Fruit fly (Drosophila melanogaster) whole organism, embryonic: ENCODE data around the gene dyl.

Source experiments
- Bteb2 ChIP-seq: fragments of 200-800 bp; sonication (Bioruptor generic); optimal IDR thresholded peaks from 2 replicates; lab custom pipeline; 2016; ENCODE audit warnings: missing biosample characterization, missing genetic modification characterization
- CG11247 ChIP-seq: fragments of 200-800 bp; sonication (Bioruptor generic); IDR thresholded peaks from 2 replicates; pipeline ENCODE4 v1.3.6; 2022; ENCODE audit warnings: missing biosample characterization, missing genetic modification characterization
- CG12659 ChIP-seq: fragments of 200-800 bp; sonication (Bioruptor generic); optimal IDR thresholded peaks from 3 replicates; lab custom pipeline; 2017; ENCODE audit warnings: mild to moderate bottlenecking, missing biosample characterization, missing genetic modification reagents, missing genetic modification characterization
- CG14014 ChIP-seq: fragments of 200-800 bp; sonication (Bioruptor generic); IDR thresholded peaks from 2 replicates; pipeline ENCODE4 v1.3.6; 2022; ENCODE audit warnings: missing biosample characterization, missing genetic modification characterization
- CG1832 ChIP-seq: fragments of 200-800 bp; sonication (Bioruptor generic); optimal IDR thresholded peaks from 2 replicates; lab custom pipeline; 2017; ENCODE audit warnings: missing biosample characterization, mild to moderate bottlenecking, missing genetic modification characterization, inconsistent platforms
- CG32772 ChIP-seq: fragments of 200-800 bp; sonication (Bioruptor generic); IDR thresholded peaks from 2 replicates; pipeline ENCODE4 v1.3.6; 2022; ENCODE audit warnings: missing biosample characterization, missing genetic modification characterization
- CG3838 ChIP-seq: fragments of 200-800 bp; sonication (Bioruptor generic); optimal IDR thresholded peaks from 3 replicates; lab custom pipeline; 2016; ENCODE audit warnings: missing biosample characterization, missing genetic modification characterization
- CG3995 ChIP-seq: fragments of 200-800 bp; sonication (Bioruptor generic); optimal IDR thresholded peaks from 3 replicates; lab custom pipeline; 2016; ENCODE audit warnings: missing biosample characterization, missing genetic modification characterization
- CG4282 ChIP-seq: fragments of 200-800 bp; sonication (Bioruptor generic); optimal IDR thresholded peaks from 2 replicates; lab custom pipeline; 2016; ENCODE audit warnings: missing biosample characterization, missing genetic modification characterization
- CG4328 ChIP-seq: fragments of 200-800 bp; sonication (Bioruptor generic); optimal IDR thresholded peaks from 3 replicates; lab custom pipeline; 2017; ENCODE audit warnings: missing biosample characterization, missing genetic modification reagents, missing genetic modification characterization
- CG6175 ChIP-seq: fragments of 200-800 bp; sonication (Bioruptor generic); IDR thresholded peaks from 3 replicates; pipeline ENCODE4 v1.3.6; 2022; ENCODE audit warnings: missing biosample characterization, missing genetic modification characterization
- CG6791 ChIP-seq: fragments of 200-800 bp; sonication (Bioruptor generic); IDR thresholded peaks from 3 replicates; pipeline ENCODE4 v1.3.6; 2022; ENCODE audit warnings: missing biosample characterization, missing genetic modification characterization; ENCODE audit not compliant: partially characterized antibody
- CG7556 ChIP-seq: fragments of 200-800 bp; sonication (Bioruptor generic); optimal IDR thresholded peaks from 2 replicates; lab custom pipeline; 2017; ENCODE audit warnings: missing biosample characterization, mild to moderate bottlenecking, missing genetic modification characterization
- CG7745 ChIP-seq: fragments of 200-800 bp; sonication (Bioruptor generic); optimal IDR thresholded peaks from 2 replicates; lab custom pipeline; 2018; ENCODE audit warnings: missing biosample characterization, mild to moderate bottlenecking, missing genetic modification characterization, moderate library complexity
- CG7839 ChIP-seq: fragments of 200-800 bp; sonication (Bioruptor generic); optimal IDR thresholded peaks from 3 replicates; lab custom pipeline; 2018; ENCODE audit warnings: missing biosample characterization, mild to moderate bottlenecking, missing genetic modification characterization, moderate library complexity
- CG7928 ChIP-seq: fragments of 200-800 bp; sonication (Bioruptor generic); optimal IDR thresholded peaks from 2 replicates; lab custom pipeline; 2017; ENCODE audit warnings: missing biosample characterization, mild to moderate bottlenecking, missing genetic modification characterization
- CG8290 ChIP-seq, 3 experiments: fragments of 200-800 bp; sonication (Bioruptor generic); optimal IDR thresholded peaks; 2 replicates each; lab custom pipeline; 2016 to 2019; ENCODE audit warnings: missing biosample characterization in 3 of 3, missing genetic modification characterization in 3 of 3, mild to moderate bottlenecking in 2 of 3, moderate library complexity in 1 of 3
- Deaf1 ChIP-seq: fragments of 200-800 bp; optimal IDR thresholded peaks from 3 replicates; lab custom pipeline; 2019; ENCODE audit warnings: missing biosample characterization, mild to moderate bottlenecking, missing genetic modification characterization, moderate library complexity
- Gsc ChIP-seq: fragments of 200-800 bp; sonication (Bioruptor generic); IDR thresholded peaks from 2 replicates; pipeline ENCODE4 v1.3.6; 2022; ENCODE audit warnings: missing biosample characterization, missing genetic modification characterization
- H15 ChIP-seq: fragments of 200-800 bp; sonication (Bioruptor generic); IDR thresholded peaks from 3 replicates; pipeline ENCODE4 v1.3.6; 2022; ENCODE audit warnings: missing biosample characterization, missing genetic modification characterization
- HHEX ChIP-seq: fragments of 200-800 bp; sonication (Bioruptor generic); optimal IDR thresholded peaks from 3 replicates; lab custom pipeline; 2017; ENCODE audit warnings: missing biosample characterization, mild to moderate bottlenecking, missing genetic modification characterization, missing genetic modification reagents
- HLH54F ChIP-seq: fragments of 200-800 bp; sonication (Bioruptor generic); optimal IDR thresholded peaks from 3 replicates; lab custom pipeline; 2016; ENCODE audit warnings: missing biosample characterization, missing genetic modification characterization
- HLHmδ ChIP-seq: fragments of 200-800 bp; sonication (Bioruptor generic); optimal IDR thresholded peaks from 2 replicates; lab custom pipeline; 2018; ENCODE audit warnings: missing biosample characterization, mild to moderate bottlenecking, missing genetic modification characterization, moderate library complexity
- Hr39 ChIP-seq: fragments of >200 bp; optimal IDR thresholded peaks from 2 replicates; lab custom pipeline; 2017
- Jarid2 ChIP-seq: fragments of 200-800 bp; sonication (Bioruptor generic); optimal IDR thresholded peaks from 3 replicates; lab custom pipeline; 2017; ENCODE audit warnings: mild to moderate bottlenecking, missing biosample characterization, missing genetic modification reagents, missing genetic modification characterization
- Med ChIP-seq: fragments of 200-800 bp; sonication (Bioruptor generic); peaks from one replicate; lab custom pipeline; 2016; ENCODE audit warnings: missing biosample characterization, missing genetic modification characterization, mild to moderate bottlenecking, inconsistent platforms, moderate library complexity
- Ssrp ChIP-seq: fragments of 200-800 bp; sonication (Bioruptor generic); optimal IDR thresholded peaks from 2 replicates; lab custom pipeline; 2018; ENCODE audit warnings: missing biosample characterization, mild to moderate bottlenecking, missing genetic modification characterization, moderate library complexity
- Tbp ChIP-seq: fragments of >200 bp; optimal IDR thresholded peaks from 2 replicates; lab custom pipeline; 2018; ENCODE audit warnings: missing biosample characterization, missing genetic modification characterization
- Trl ChIP-seq, 3 experiments: fragments of >200 bp in 2 of 3; fragments of 200-800 bp in 1 of 3; sonication (Bioruptor generic) in 1 of 3; optimal IDR thresholded peaks; 2 replicates in 1 of 3; 3 replicates in 2 of 3; lab custom pipeline; 2016 to 2017; ENCODE audit warnings: missing biosample characterization in 1 of 3, missing genetic modification characterization in 1 of 3
- caup ChIP-seq: fragments of 200-800 bp; sonication (Bioruptor generic); optimal IDR thresholded peaks from 3 replicates; lab custom pipeline; 2017; ENCODE audit warnings: missing biosample characterization, mild to moderate bottlenecking, missing genetic modification characterization, moderate library complexity; ENCODE audit not compliant: severe bottlenecking
- crc ChIP-seq: fragments of 200-800 bp; sonication (Bioruptor generic); optimal IDR thresholded peaks from 2 replicates; lab custom pipeline; 2016; ENCODE audit warnings: missing biosample characterization, missing genetic modification characterization
- dmrt11E ChIP-seq: fragments of 200-800 bp; sonication (Bioruptor generic); optimal IDR thresholded peaks from 3 replicates; lab custom pipeline; 2018; ENCODE audit warnings: missing biosample characterization, mild to moderate bottlenecking, missing genetic modification characterization, moderate library complexity
- dmrt99B ChIP-seq: fragments of 200-800 bp; sonication (Bioruptor generic); optimal IDR thresholded peaks from 2 replicates; lab custom pipeline; 2018; ENCODE audit warnings: missing biosample characterization, mild to moderate bottlenecking, missing genetic modification characterization, moderate library complexity
- dysf ChIP-seq: fragments of 200-800 bp; sonication (Bioruptor generic); IDR thresholded peaks from 3 replicates; pipeline ENCODE4 v1.3.6; 2022; ENCODE audit warnings: missing biosample characterization, missing genetic modification characterization
- fd64A ChIP-seq: fragments of 200-800 bp; sonication (Bioruptor generic); optimal IDR thresholded peaks from 3 replicates; lab custom pipeline; 2018; ENCODE audit warnings: missing biosample characterization, mild to moderate bottlenecking, missing genetic modification characterization
- gsb ChIP-seq: fragments of 200-800 bp; sonication (Bioruptor generic); IDR thresholded peaks from 2 replicates; pipeline ENCODE4 v1.3.6; 2022; ENCODE audit warnings: missing biosample characterization, missing genetic modification characterization
- klu ChIP-seq: fragments of 200-800 bp; sonication (Bioruptor generic); IDR thresholded peaks from 2 replicates; pipeline ENCODE4 v1.3.6; 2022; ENCODE audit warnings: missing biosample characterization, missing genetic modification characterization
- lab ChIP-seq: fragments of 200-800 bp; sonication (Bioruptor generic); optimal IDR thresholded peaks from 3 replicates; lab custom pipeline; 2017; ENCODE audit warnings: missing biosample characterization, missing genetic modification characterization, mild to moderate bottlenecking, moderate library complexity, missing genetic modification reagents
- mam ChIP-seq: fragments of 200-800 bp; sonication (Bioruptor generic); optimal IDR thresholded peaks from 3 replicates; lab custom pipeline; 2016; ENCODE audit warnings: missing biosample characterization, missing genetic modification characterization
- pb ChIP-seq: fragments of 200-800 bp; sonication (Bioruptor generic); optimal IDR thresholded peaks from 3 replicates; lab custom pipeline; 2016; ENCODE audit warnings: missing biosample characterization, missing genetic modification characterization
- prd ChIP-seq, 3 experiments: fragments of >200 bp in 2 of 3; fragments of 200-800 bp in 1 of 3; sonication (Bioruptor generic) in 1 of 3; optimal IDR thresholded peaks in 2 of 3; IDR thresholded peaks in 1 of 3; 2 replicates in 2 of 3; 3 replicates in 1 of 3; pipeline versions ENCODE4 v1.3.6 to Lab custom; 2017 to 2022; ENCODE audit warnings: missing biosample characterization in 1 of 3, missing genetic modification characterization in 1 of 3
- pum ChIP-seq: fragments of 200-800 bp; sonication (Bioruptor generic); optimal IDR thresholded peaks from 2 replicates; lab custom pipeline; 2016; ENCODE audit warnings: missing biosample characterization, missing genetic modification characterization
- run ChIP-seq: fragments of 200-800 bp; sonication (Bioruptor generic); optimal IDR thresholded peaks from 3 replicates; lab custom pipeline; 2018; ENCODE audit warnings: missing biosample characterization, mild to moderate bottlenecking, missing genetic modification characterization
- so ChIP-seq: fragments of 200-800 bp; sonication (Bioruptor generic); IDR thresholded peaks from 3 replicates; pipeline ENCODE4 v1.3.6; 2022; ENCODE audit warnings: missing biosample characterization, missing genetic modification characterization
- stc ChIP-seq: fragments of 200-800 bp; sonication (Bioruptor generic); IDR thresholded peaks from 2 replicates; pipeline ENCODE4 v1.3.6; 2022; ENCODE audit warnings: missing biosample characterization, missing genetic modification characterization
- tin ChIP-seq: fragments of 200-800 bp; sonication (Bioruptor generic); optimal IDR thresholded peaks from 3 replicates; lab custom pipeline; 2016; ENCODE audit warnings: missing biosample characterization, missing genetic modification characterization
- tup ChIP-seq: fragments of 200-800 bp; sonication (Bioruptor generic); optimal IDR thresholded peaks from 2 replicates; lab custom pipeline; 2016; ENCODE audit warnings: missing biosample characterization, mild to moderate bottlenecking, missing genetic modification characterization, moderate library complexity
- zf30C ChIP-seq: fragments of 200-800 bp; sonication (Bioruptor generic); optimal IDR thresholded peaks from 3 replicates; lab custom pipeline; 2018; ENCODE audit warnings: missing biosample characterization, mild to moderate bottlenecking, missing genetic modification characterization
- zfh1 ChIP-seq: fragments of 200-800 bp; sonication (Bioruptor generic); IDR thresholded peaks from 3 replicates; pipeline ENCODE4 v1.3.6; 2022; ENCODE audit warnings: missing biosample characterization, missing genetic modification characterization

Gene dyl

dm6 chr3L:4254301-4254834, 53.1 kb downstream of the dyl start, which contains the start of the genes ago and CG1265 (continued):
- TF ChIP-seq CG11247 (no peak), pum (no peak), Gsc (GFP tag; lab: Robert Waterston, UW) (no peak), CG3995 (GFP tag; lab: Kevin White, UChicago) (peak; percentile 92), Jarid2 (GFP tag; lab: Kevin White, UChicago) (no peak), CG6791 (GFP tag; lab: Robert Waterston, UW) (peak; percentile 60), crc (no peak), Med (GFP tag; lab: Kevin White, UChicago) (peak; percentile 74), run (tag; lab: Kevin White, UChicago) (no peak), tup (GFP tag; lab: Kevin White, UChicago) (no peak), Tbp (GFP tag; lab: Kevin White, UChicago) (no peak), Trl (optimal IDR thresholded peaks at IDR 0.05; lab: Kevin White, UChicago) (no peak), Trl (GFP tag; optimal IDR thresholded peaks at IDR 0.05; lab: Kevin White, UChicago) (no peak), CG7556 (GFP tag; lab: Kevin White, UChicago) (peak; percentile 23), HLH54F (peak; percentile 26), zfh1 (GFP tag; lab: Robert Waterston, UW) (no peak), CG8290 (GFP tag; optimal IDR thresholded peaks at IDR 0.05; lab: Kevin White, UChicago) (no peak), CG8290 (tag; optimal IDR thresholded peaks at IDR 0.05; lab: Kevin White, UChicago) (peak in 1 of 2 experiments; percentile 53), CG7839 (tag; lab: Kevin White, UChicago) (peak; percentile 31), Deaf1 (tag; lab: Kevin White, UChicago) (no peak), fd64A (no peak), stc (GFP tag; lab: Robert Waterston, UW) (peak; percentile 20; the same call in 1 of the 2 replicates), lab (GFP tag; lab: Kevin White, UChicago) (no peak), CG7745 (tag; lab: Kevin White, UChicago) (no peak), CG12659 (peak; percentile 54), klu (GFP tag; lab: Robert Waterston, UW) (peak; percentile 16; the same call in 1 of the 2 replicates), dmrt99B (tag; lab: Kevin White, UChicago) (no peak), CG14014 (GFP tag; lab: Robert Waterston, UW) (peak; percentile 47), Bteb2 (GFP tag; lab: Kevin White, UChicago) (no peak), dmrt11E (peak; percentile 23), CG3838 (no peak), dysf (GFP tag; lab: Robert Waterston, UW) (peak; percentile 40; the same call in 1 of the 3 replicates), CG4282 (no peak), gsb (GFP tag; lab: Robert Waterston, UW) (no peak), CG32772 (no peak), prd (optimal IDR thresholded peaks at IDR 0.05; lab: Kevin White, UChicago) (no peak), prd (GFP tag; IDR thresholded peaks at IDR 0.05; lab: Robert Waterston, UW) (peak; percentile 42; the same call in 1 of the 3 replicates), pb (GFP tag; lab: Kevin White, UChicago) (no peak), CG4328 (GFP tag; lab: Kevin White, UChicago) (peak; percentile 75), Hr39 (lab: Kevin White, UChicago) (no peak), caup (GFP tag; lab: Kevin White, UChicago) (peak; percentile 10), Ssrp (peak; percentile 48), CG6175 (GFP tag; lab: Robert Waterston, UW) (no peak), HHEX (no peak), mam (GFP tag; lab: Kevin White, UChicago) (no peak), H15 (peak; percentile 31; the same call in 1 of the 3 replicates), zf30C (GFP tag; lab: Kevin White, UChicago) (no peak), HLHmδ (GFP tag; lab: Kevin White, UChicago) (peak; percentile 50), tin (GFP tag; lab: Kevin White, UChicago) (peak; percentile 37), CG7928 (GFP tag; lab: Kevin White, UChicago) (no peak), so (GFP tag; lab: Robert Waterston, UW) (no peak), CG1832 (no peak)
